Worm (Caenorhabditis elegans) whole organism, L4/young adult: ENCODE data around the gene C25G4.2.

Experiments used
- W03F9.2 ChIP-seq: fragments of 150-350 bp; optimal IDR thresholded peaks from 2 replicates; lab custom pipeline; 2014; ENCODE audit warnings: missing biosample characterization, missing genetic modification characterization
- dao-5 ChIP-seq: sonication (generic microtip); optimal IDR thresholded peaks from 2 replicates; lab custom pipeline; 2016; ENCODE audit warnings: missing genotype, missing genetic modification characterization, moderate library complexity, missing compliant biosample characterization
- him-1 ChIP-seq: sonication (generic microtip); optimal IDR thresholded peaks from 2 replicates; lab custom pipeline; 2016; ENCODE audit warnings: missing genotype, missing genetic modification reagents, missing genetic modification characterization, missing compliant biosample characterization

DNA sequence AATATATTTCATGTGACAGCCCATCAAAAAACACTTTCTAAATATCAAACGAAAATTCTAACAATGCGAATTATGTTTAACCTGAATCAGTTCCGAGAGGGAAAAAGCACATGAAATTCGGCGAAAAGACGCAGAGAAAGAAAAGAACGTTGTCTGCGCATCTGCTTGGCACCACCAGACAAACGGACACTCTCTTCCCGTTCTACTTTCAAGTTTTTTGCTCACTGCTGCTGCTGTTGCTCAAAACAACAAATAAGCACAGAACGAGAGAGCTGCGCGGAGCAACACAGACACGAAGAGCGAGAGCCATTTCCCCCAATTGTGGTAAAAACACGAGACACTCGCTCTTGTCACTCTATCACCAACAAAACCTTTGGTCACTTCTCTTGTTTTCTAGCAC lies 21.0 kb upstream of the C25G4.2 start:
- TF ChIP-seq him-1: no peak
- TF ChIP-seq dao-5 (tag; lab: Kevin White, UChicago): no peak
- no peak for TF ChIP-seq W03F9.2
